Worm (Caenorhabditis elegans) whole organism, young adult: Measurements from ENCODE around the gene syx-4.

Source experiments
- B0035.1 ChIP-seq: sonication (generic microtip); optimal IDR thresholded peaks from 2 replicates; lab custom pipeline; 2016; ENCODE audit warnings: missing genetic modification characterization, mild to moderate bottlenecking, missing compliant biosample characterization, missing genotype, missing genetic modification reagents
- B0336.3 ChIP-seq: fragments of 200-800 bp; sonication (Bioruptor generic); IDR thresholded peaks from 2 replicates; pipeline ENCODE4 v1.3.6; 2022; ENCODE audit warnings: missing genetic modification characterization, missing compliant biosample characterization
- F23B12.7 ChIP-seq: sonication (generic microtip); optimal IDR thresholded peaks from 2 replicates; lab custom pipeline; 2017; ENCODE audit warnings: missing genetic modification characterization, mild to moderate bottlenecking, missing compliant biosample characterization, antibody characterized with exemption, moderate library complexity; ENCODE audit not compliant: insufficient read depth
- F33H1.4 ChIP-seq: fragments of 200-800 bp; sonication (Bioruptor generic); IDR thresholded peaks from 2 replicates; pipeline ENCODE4 v1.3.6; 2022; ENCODE audit warnings: missing genetic modification reagents, missing genetic modification characterization, missing compliant biosample characterization
- F39B2.1 ChIP-seq: fragments of 200-800 bp; sonication (Bioruptor generic); IDR thresholded peaks from 2 replicates; pipeline ENCODE4 v1.3.6; 2022; ENCODE audit warnings: missing genetic modification reagents, missing genetic modification characterization, missing compliant biosample characterization
- F57A8.1 ChIP-seq: fragments of 200-800 bp; sonication (Bioruptor generic); optimal IDR thresholded peaks from 2 replicates; lab custom pipeline; 2018; ENCODE audit warnings: mild to moderate bottlenecking, missing genetic modification characterization, moderate library complexity, missing compliant biosample characterization
- K12H6.12 ChIP-seq: fragments of 200-800 bp; sonication (Bioruptor generic); optimal IDR thresholded peaks from 2 replicates; lab custom pipeline; 2018; ENCODE audit warnings: mild to moderate bottlenecking, missing genetic modification characterization, missing compliant biosample characterization
- T07F8.4 ChIP-seq: sonication (generic microtip); optimal IDR thresholded peaks from 2 replicates; lab custom pipeline; 2016; ENCODE audit warnings: mild to moderate bottlenecking, missing genetic modification characterization, moderate library complexity, missing compliant biosample characterization
- T26A5.8 ChIP-seq: sonication (generic microtip); optimal IDR thresholded peaks from 2 replicates; lab custom pipeline; 2016; ENCODE audit warnings: missing genetic modification characterization, missing compliant biosample characterization
- Y53F4B.3 ChIP-seq: fragments of 200-800 bp; sonication (Bioruptor generic); IDR thresholded peaks from 2 replicates; pipeline ENCODE4 v1.3.6; 2022; ENCODE audit warnings: missing genetic modification reagents, missing genetic modification characterization, missing compliant biosample characterization
- Y79H2A.3 ChIP-seq: fragments of 200-800 bp; sonication (Bioruptor generic); conservative IDR thresholded peaks from 2 replicates; pipeline ENCODE4 v1.3.6; 2022; ENCODE audit warnings: missing genetic modification reagents, missing genetic modification characterization, missing compliant biosample characterization
- Y95B8A.8 ChIP-seq: fragments of 200-800 bp; sonication (Bioruptor generic); IDR thresholded peaks from 2 replicates; pipeline ENCODE4 v1.3.6; 2022; ENCODE audit warnings: missing genetic modification reagents, missing genetic modification characterization, missing compliant biosample characterization
- akir-1 ChIP-seq: fragments of 200-800 bp; sonication (Bioruptor generic); optimal IDR thresholded peaks from 2 replicates; lab custom pipeline; 2018; ENCODE audit warnings: mild to moderate bottlenecking, missing genetic modification characterization, moderate library complexity, missing compliant biosample characterization
- aptf-2 ChIP-seq: fragments of 200-800 bp; sonication (Bioruptor generic); conservative IDR thresholded peaks from 2 replicates; pipeline ENCODE4 v1.3.6; 2022; ENCODE audit warnings: missing genetic modification reagents, missing genetic modification characterization, missing compliant biosample characterization
- atf-7 ChIP-seq: sonication (generic microtip); optimal IDR thresholded peaks from 2 replicates; lab custom pipeline; 2017; ENCODE audit warnings: mild to moderate bottlenecking, missing genetic modification characterization, missing compliant biosample characterization
- athp-1 ChIP-seq: sonication (generic microtip); optimal IDR thresholded peaks from 2 replicates; lab custom pipeline; 2017; ENCODE audit warnings: mild to moderate bottlenecking, missing genetic modification characterization, missing compliant biosample characterization
- attf-3 ChIP-seq: fragments of 200-800 bp; sonication (Bioruptor generic); conservative IDR thresholded peaks from 2 replicates; pipeline ENCODE4 v1.3.6; 2022; ENCODE audit warnings: missing genetic modification reagents, missing genetic modification characterization, missing compliant biosample characterization
- attf-6 ChIP-seq: fragments of 200-800 bp; sonication (Bioruptor generic); IDR thresholded peaks from 2 replicates; pipeline ENCODE4 v1.3.6; 2022; ENCODE audit warnings: missing genetic modification reagents, missing genetic modification characterization, missing compliant biosample characterization
- ccch-3 ChIP-seq: fragments of 200-800 bp; sonication (Bioruptor generic); optimal IDR thresholded peaks from 2 replicates; lab custom pipeline; 2018; ENCODE audit warnings: mild to moderate bottlenecking, missing genetic modification characterization, missing compliant biosample characterization
- ceh-100 ChIP-seq: fragments of 200-800 bp; sonication (Bioruptor generic); IDR thresholded peaks from 2 replicates; pipeline ENCODE4 v1.3.6; 2022; ENCODE audit warnings: missing genetic modification reagents, missing genetic modification characterization, missing compliant biosample characterization
- ceh-40 ChIP-seq: fragments of 200-800 bp; sonication (Bioruptor generic); IDR thresholded peaks from 2 replicates; pipeline ENCODE4 v1.3.6; 2022; ENCODE audit warnings: missing genetic modification characterization, missing compliant biosample characterization
- ceh-58 ChIP-seq: fragments of 200-800 bp; sonication (Bioruptor generic); IDR thresholded peaks from 2 replicates; pipeline ENCODE4 v1.3.6; 2022; ENCODE audit warnings: missing genetic modification characterization, missing compliant biosample characterization
- ceh-91 ChIP-seq: fragments of 200-800 bp; sonication (Bioruptor generic); IDR thresholded peaks from 2 replicates; pipeline ENCODE4 v1.3.6; 2022; ENCODE audit warnings: missing genetic modification reagents, missing genetic modification characterization, missing compliant biosample characterization
- die-1 ChIP-seq: sonication (generic microtip); optimal IDR thresholded peaks from 2 replicates; lab custom pipeline; 2016; ENCODE audit warnings: missing genotype, mild to moderate bottlenecking, missing genetic modification characterization, missing compliant biosample characterization
- dox-1 ChIP-seq: fragments of 200-800 bp; sonication (Bioruptor generic); IDR thresholded peaks from 2 replicates; pipeline ENCODE4 v1.3.6; 2022; ENCODE audit warnings: missing genetic modification reagents, missing genetic modification characterization, missing compliant biosample characterization
- dpff-1 ChIP-seq: sonication (generic microtip); optimal IDR thresholded peaks from 2 replicates; lab custom pipeline; 2017; ENCODE audit warnings: mild to moderate bottlenecking, missing genetic modification characterization, missing compliant biosample characterization
- dpl-1 ChIP-seq: fragments of 150-350 bp; optimal IDR thresholded peaks from 2 replicates; lab custom pipeline; 2014; ENCODE audit warnings: missing biosample characterization, missing genetic modification reagents, missing genetic modification characterization
- efl-1 ChIP-seq: fragments of 150-350 bp; optimal IDR thresholded peaks from 2 replicates; lab custom pipeline; 2014; ENCODE audit warnings: missing biosample characterization, missing genetic modification reagents, missing genetic modification characterization
- ets-4 ChIP-seq: fragments of 200-800 bp; sonication (Bioruptor generic); optimal IDR thresholded peaks from 2 replicates; lab custom pipeline; 2018; ENCODE audit warnings: mild to moderate bottlenecking, missing genetic modification characterization, missing compliant biosample characterization
- hlh-26 ChIP-seq: fragments of 200-800 bp; sonication (Bioruptor generic); conservative IDR thresholded peaks from 2 replicates; pipeline ENCODE4 v1.3.6; 2022; ENCODE audit warnings: missing genetic modification reagents, missing genetic modification characterization, missing compliant biosample characterization
- hmg-1.2 ChIP-seq: fragments of 200-800 bp; sonication (Bioruptor generic); IDR thresholded peaks from 2 replicates; pipeline ENCODE4 v1.3.6; 2022; ENCODE audit warnings: missing genetic modification reagents, missing genetic modification characterization, missing compliant biosample characterization
- hmg-20 ChIP-seq: fragments of 200-800 bp; sonication (Bioruptor generic); IDR thresholded peaks from 2 replicates; pipeline ENCODE4 v1.3.6; 2022; ENCODE audit warnings: missing genetic modification reagents, missing genetic modification characterization, missing compliant biosample characterization
- hsf-1 ChIP-seq: fragments of 200-800 bp; sonication (Bioruptor generic); IDR thresholded peaks from 2 replicates; pipeline ENCODE4 v1.3.6; 2022; ENCODE audit warnings: missing genetic modification reagents, missing genetic modification characterization, missing compliant biosample characterization
- lir-1 ChIP-seq: fragments of 200-800 bp; sonication (Bioruptor generic); conservative IDR thresholded peaks from 2 replicates; pipeline ENCODE4 v1.3.6; 2022; ENCODE audit warnings: missing genetic modification reagents, missing genetic modification characterization, missing compliant biosample characterization
- madf-8 ChIP-seq: fragments of 200-800 bp; sonication (Bioruptor generic); conservative IDR thresholded peaks from 2 replicates; pipeline ENCODE4 v1.3.6; 2022; ENCODE audit warnings: missing genetic modification reagents, missing genetic modification characterization, missing compliant biosample characterization
- nfyb-1 ChIP-seq: fragments of 200-800 bp; sonication (Bioruptor generic); IDR thresholded peaks from 2 replicates; pipeline ENCODE4 v1.3.6; 2022; ENCODE audit warnings: missing genetic modification reagents, missing genetic modification characterization, missing compliant biosample characterization
- nhr-120 ChIP-seq: fragments of 200-800 bp; sonication (Bioruptor generic); IDR thresholded peaks from 2 replicates; pipeline ENCODE4 v1.3.6; 2022; ENCODE audit warnings: missing genetic modification characterization, missing compliant biosample characterization
- nhr-179 ChIP-seq: sonication (generic microtip); optimal IDR thresholded peaks from 2 replicates; lab custom pipeline; 2016; ENCODE audit warnings: mild to moderate bottlenecking, missing genetic modification characterization, missing compliant biosample characterization
- nhr-27 ChIP-seq: fragments of 200-800 bp; sonication (Bioruptor generic); optimal IDR thresholded peaks from 2 replicates; lab custom pipeline; 2018; ENCODE audit warnings: mild to moderate bottlenecking, missing genetic modification characterization, moderate library complexity, missing compliant biosample characterization
- repo-1 ChIP-seq: sonication (generic microtip); optimal IDR thresholded peaks from 2 replicates; lab custom pipeline; 2017; ENCODE audit warnings: mild to moderate bottlenecking, missing genetic modification characterization, missing compliant biosample characterization
- rpc-1 ChIP-seq, 2 experiments: fragments of 150-350 bp in 1 of 2; sonication (generic microtip) in 1 of 2; optimal IDR thresholded peaks; 2 replicates each; lab custom pipeline; 2014 to 2018; ENCODE audit warnings: missing biosample characterization in 1 of 2, missing genetic modification characterization in 1 of 2, missing genetic modification reagents in 1 of 2, missing genotype in 1 of 2
- sdz-38 ChIP-seq: sonication (generic microtip); optimal IDR thresholded peaks from 2 replicates; lab custom pipeline; 2016; ENCODE audit warnings: missing genotype, missing genetic modification characterization, missing compliant biosample characterization
- sptf-2 ChIP-seq: fragments of 200-800 bp; sonication (Bioruptor generic); optimal IDR thresholded peaks from 2 replicates; lab custom pipeline; 2018; ENCODE audit warnings: mild to moderate bottlenecking, missing genetic modification characterization, missing compliant biosample characterization
- tbp1 ChIP-seq: fragments of 200-800 bp; sonication (Bioruptor generic); optimal IDR thresholded peaks from 2 replicates; lab custom pipeline; 2018; ENCODE audit warnings: mild to moderate bottlenecking, missing genetic modification characterization, missing compliant biosample characterization
- tbx-9 ChIP-seq: sonication (generic microtip); optimal IDR thresholded peaks from 2 replicates; lab custom pipeline; 2016; ENCODE audit warnings: borderline replicate concordance, missing genetic modification characterization, inconsistent platforms, missing compliant biosample characterization
- ztf-18 ChIP-seq: sonication (generic microtip); optimal IDR thresholded peaks from 2 replicates; lab custom pipeline; 2016; ENCODE audit warnings: missing genotype, mild to moderate bottlenecking, missing genetic modification characterization, missing compliant biosample characterization
- ztf-22 ChIP-seq: fragments of 200-800 bp; sonication (Bioruptor generic); optimal IDR thresholded peaks from 2 replicates; lab custom pipeline; 2018; ENCODE audit warnings: mild to moderate bottlenecking, missing genetic modification characterization, moderate library complexity, missing compliant biosample characterization
- ztf-25 ChIP-seq: fragments of 200-800 bp; sonication (Bioruptor generic); IDR thresholded peaks from 2 replicates; pipeline ENCODE4 v1.3.6; 2022; ENCODE audit warnings: missing genetic modification reagents, missing genetic modification characterization, missing compliant biosample characterization
- ztf-26 ChIP-seq: sonication (generic microtip); optimal IDR thresholded peaks from 2 replicates; lab custom pipeline; 2017; ENCODE audit warnings: missing genetic modification characterization, missing compliant biosample characterization

syx-4 gene

ce11 chrIV:8428492-8428891, 28.6 kb upstream of the syx-4 start (continued):
- TF ChIP-seq B0336.3 (GFP tag; lab: Robert Waterston, UW) (peak; percentile 98), die-1 (peak; percentile 56), K12H6.12 (tag; lab: Kevin White, UChicago) (peak; percentile 66), ztf-25 (GFP tag; lab: Robert Waterston, UW) (peak; percentile 60; the same call in 1 of the 2 replicates), tbp1 (peak; percentile 83), aptf-2 (GFP tag; lab: Robert Waterston, UW) (no peak), atf-7 (tag; lab: Kevin White, UChicago) (peak; percentile 47), rpc-1 (optimal IDR thresholded peaks at IDR 0.05; lab: Kevin White, UChicago) (no peak), rpc-1 (tag; optimal IDR thresholded peaks at IDR 0.05; lab: Kevin White, UChicago) (peak; percentile 18), athp-1 (tag; lab: Kevin White, UChicago) (peak; percentile 58), ccch-3 (GFP tag; lab: Kevin White, UChicago) (no peak), F39B2.1 (peak; percentile 74), hmg-1.2 (GFP tag; lab: Robert Waterston, UW) (peak; percentile 100), dpff-1 (no peak), sptf-2 (GFP tag; lab: Kevin White, UChicago) (no peak), hlh-26 (GFP tag; lab: Robert Waterston, UW) (no peak), dpl-1 (GFP tag; lab: Kevin White, UChicago) (no peak), ztf-18 (tag; lab: Kevin White, UChicago) (peak; percentile 79), Y53F4B.3 (peak; percentile 51; the same call in 1 of the 2 replicates), B0035.1 (tag; lab: Kevin White, UChicago) (peak; percentile 34), ceh-58 (GFP tag; lab: Robert Waterston, UW) (no peak), ztf-22 (GFP tag; lab: Kevin White, UChicago) (peak; percentile 60), hmg-20 (GFP tag; lab: Robert Waterston, UW) (peak; percentile 54; the same call in 1 of the 2 replicates), F23B12.7 (tag; lab: Kevin White, UChicago) (peak; percentile 63), nhr-27 (no peak), ets-4 (peak; percentile 74), attf-3 (GFP tag; lab: Robert Waterston, UW) (peak; percentile 65), efl-1 (GFP tag; lab: Kevin White, UChicago) (peak; percentile 46), F33H1.4 (GFP tag; lab: Robert Waterston, UW) (peak; percentile 81), akir-1 (GFP tag; lab: Kevin White, UChicago) (no peak), nfyb-1 (GFP tag; lab: Robert Waterston, UW) (peak; percentile 95), nhr-179 (tag; lab: Kevin White, UChicago) (no peak), repo-1 (tag; lab: Kevin White, UChicago) (peak; percentile 90), Y95B8A.8 (peak; percentile 70; the same call in 1 of the 2 replicates), ceh-91 (GFP tag; lab: Robert Waterston, UW) (peak; percentile 69), attf-6 (peak; percentile 91), ceh-40 (GFP tag; lab: Robert Waterston, UW) (no peak), sdz-38 (no peak), dox-1 (GFP tag; lab: Robert Waterston, UW) (peak; percentile 98; the same call in 1 of the 2 replicates), T07F8.4 (tag; lab: Kevin White, UChicago) (peak; percentile 66), F57A8.1 (peak; percentile 55), madf-8 (peak; percentile 60), tbx-9 (tag; lab: Kevin White, UChicago) (peak; percentile 46), hsf-1 (GFP tag; lab: Robert Waterston, UW) (peak; percentile 87), Y79H2A.3 (GFP tag; lab: Robert Waterston, UW) (0 out of 2 replicates have a peak, but pooled peaks have one; percentile 16), ztf-26 (tag; lab: Kevin White, UChicago) (peak; percentile 77), nhr-120 (GFP tag; lab: Robert Waterston, UW) (no peak), ceh-100 (GFP tag; lab: Robert Waterston, UW) (peak; percentile 76), lir-1 (GFP tag; lab: Robert Waterston, UW) (peak; percentile 53; the same call in 1 of the 2 replicates), T26A5.8 (tag; lab: Kevin White, UChicago) (no peak)
